Worm (Caenorhabditis elegans): Measurements from ENCODE around the gene twk-26.

twk-26 gene

ce11 chrX:3035972-3036379, 18.6 kb downstream of the twk-26 start (continued):
- TF ChIP-seq egl-43 (GFP tag; IDR thresholded peaks at IDR 0.05), result peak; percentile 99
- peak; percentile 81 for TF ChIP-seq egl-27 (tag; optimal IDR thresholded peaks at IDR 0.05)
- TF ChIP-seq ceh-44 (GFP tag; IDR thresholded peaks at IDR 0.05), result peak; percentile 97
- peak; percentile 87 for TF ChIP-seq zip-2 (tag; optimal IDR thresholded peaks at IDR 0.05)
- TF ChIP-seq madf-9 (GFP tag; conservative IDR thresholded peaks at IDR 0.05), result peak; percentile 97
- TF ChIP-seq sdz-12 (GFP tag; optimal IDR thresholded peaks at IDR 0.05), result peak; percentile 99
- TF ChIP-seq nhr-42 (GFP tag; IDR thresholded peaks at IDR 0.05), result peak; percentile 93
- TF ChIP-seq daf-8 (GFP tag; IDR thresholded peaks at IDR 0.05), result peak; percentile 95
- TF ChIP-seq ZK546.5 (tag; optimal IDR thresholded peaks at IDR 0.05), result no peak
- TF ChIP-seq nhr-28 (tag; optimal IDR thresholded peaks at IDR 0.05), result peak; percentile 63
- peak; percentile 93 for TF ChIP-seq duxl-1 (tag; optimal IDR thresholded peaks at IDR 0.05; ENCODE audit: poor library complexity)
- peak; percentile 92 for TF ChIP-seq dmd-6 (GFP tag; IDR thresholded peaks at IDR 0.05)
- peak; percentile 96 for TF ChIP-seq ceh-20 (GFP tag; IDR thresholded peaks at IDR 0.05)
- peak; percentile 99 for TF ChIP-seq vab-7 (GFP tag; IDR thresholded peaks at IDR 0.05)
- no peak for TF ChIP-seq fos-1 (tag; optimal IDR thresholded peaks at IDR 0.05)
- peak; percentile 95 for TF ChIP-seq zfp-3 (GFP tag; conservative IDR thresholded peaks at IDR 0.05)

ce11 chrX:3034203-3034602, 20.4 kb downstream of the twk-26 start, which contains the start of gene M02F4.2:
Gene M02F4.2, minus strand, starts transcription at chrX:3034303.
- no peak for TF ChIP-seq pqm-1 (tag; optimal IDR thresholded peaks at IDR 0.05)

ce11 chrX:3033492-3033891, 21.1 kb downstream of the twk-26 start:
- TF ChIP-seq unc-62 (GFP tag; optimal IDR thresholded peaks at IDR 0.05 in 1 of 2), result peak in 1 of 2 experiments; percentile 7
- no peak for TF ChIP-seq unc-62 (tag; optimal IDR thresholded peaks at IDR 0.05)
- no peak for TF ChIP-seq pha-4 (GFP tag; IDR thresholded peaks at IDR 0.05)
- TF ChIP-seq pha-4 (tag; optimal IDR thresholded peaks at IDR 0.05), result no peak
- no peak for TF ChIP-seq sdz-12 (GFP tag; optimal IDR thresholded peaks at IDR 0.05)

- peak; percentile 86 for TF ChIP-seq nhr-77 (tag; optimal IDR thresholded peaks at IDR 0.05)
- no peak for TF ChIP-seq zip-2 (tag; optimal IDR thresholded peaks at IDR 0.05)
- no peak for TF ChIP-seq ZK546.5 (tag; optimal IDR thresholded peaks at IDR 0.05)
- TF ChIP-seq pqm-1 (tag; optimal IDR thresholded peaks at IDR 0.05), result peak; percentile 98
- no peak for TF ChIP-seq daf-16 (GFP tag; optimal IDR thresholded peaks at IDR 0.05)
- TF ChIP-seq daf-16 (tag; optimal IDR thresholded peaks at IDR 0.05), result peak; percentile 74
- peak in 1 of 2 experiments; percentile 47 for TF ChIP-seq mdl-1 (tag; optimal IDR thresholded peaks at IDR 0.05)
- 0 out of 2 replicates have a peak, but pooled peaks have one; percentile 41 for TF ChIP-seq tra-1 (GFP tag; IDR thresholded peaks at IDR 0.05)
- TF ChIP-seq dve-1 (tag; optimal IDR thresholded peaks at IDR 0.05; ENCODE audit: insufficient read depth), result peak; percentile 72
- TF ChIP-seq dmd-6 (GFP tag; IDR thresholded peaks at IDR 0.05), result peak; percentile 87
- peak; percentile 38 for TF ChIP-seq T20F7.1 (GFP tag; optimal IDR thresholded peaks at IDR 0.05)
- TF ChIP-seq nhr-28 (tag; optimal IDR thresholded peaks at IDR 0.05), result peak; percentile 93
- no peak for TF ChIP-seq gei-8 (GFP tag; optimal IDR thresholded peaks at IDR 0.05)
- TF ChIP-seq hlh-11 (tag; optimal IDR thresholded peaks at IDR 0.05), result peak; percentile 78
- 0 out of 2 replicates have a peak, but pooled peaks have one; percentile 20 for TF ChIP-seq lin-1 (GFP tag; IDR thresholded peaks at IDR 0.05)
- TF ChIP-seq ces-1 (GFP tag; optimal IDR thresholded peaks at IDR 0.05), result no peak
- peak; percentile 79 for TF ChIP-seq nhr-6 (tag; optimal IDR thresholded peaks at IDR 0.05)
- peak; percentile 1 for TF ChIP-seq nhr-48 (tag; optimal IDR thresholded peaks at IDR 0.05)
These were observed 23.1 kb downstream of the twk-26 start, which contains the start of gene clec-265 for ce11 chrX:3031484-3031883. Gene clec-265, plus strand, starts transcription at chrX:3031783.

ce11 chrX:3029030-3029429, 25.6 kb downstream of the twk-26 start, which contains the start of gene M02F4.1:
Gene M02F4.1, minus strand, starts transcription at chrX:3029130.
- TF ChIP-seq ztf-11 (tag; optimal IDR thresholded peaks at IDR 0.05) (no peak), F26F4.8 (GFP tag; conservative IDR thresholded peaks at IDR 0.05) (no peak), nhr-6 (tag; optimal IDR thresholded peaks at IDR 0.05) (no peak), daf-8 (GFP tag; IDR thresholded peaks at IDR 0.05) (no peak), nhr-28 (tag; optimal IDR thresholded peaks at IDR 0.05) (no peak), mdt-29 (GFP tag; IDR thresholded peaks at IDR 0.05) (no peak), lin-38 (GFP tag; IDR thresholded peaks at IDR 0.05) (no peak), zag-1 (tag; optimal IDR thresholded peaks at IDR 0.05) (no peak)
